Worm (Caenorhabditis elegans) whole organism, mixed stage, embryonic: Measurements from ENCODE around the gene T24C4.2.

Experiments
- M03D4.4 ChIP-seq: sonication (generic microtip); optimal IDR thresholded peaks from 2 replicates; lab custom pipeline; 2017; ENCODE audit warnings: mild to moderate bottlenecking, missing genetic modification characterization, missing compliant biosample characterization
- bed-3 ChIP-seq: fragments of 200-800 bp; sonication (Bioruptor generic); optimal IDR thresholded peaks from 3 replicates; lab custom pipeline; 2018; ENCODE audit warnings: mild to moderate bottlenecking, missing genetic modification characterization, moderate library complexity, missing compliant biosample characterization
- blmp-1 ChIP-seq: fragments of 150-350 bp; optimal IDR thresholded peaks from 2 replicates; lab custom pipeline; 2014; ENCODE audit warnings: missing biosample characterization, missing genetic modification characterization
- ceh-39 ChIP-seq: fragments of 150-350 bp; optimal IDR thresholded peaks from 2 replicates; lab custom pipeline; 2014; ENCODE audit warnings: missing biosample characterization, missing genetic modification characterization
- ceh-43 ChIP-seq: fragments of 200-800 bp; sonication (Bioruptor generic); optimal IDR thresholded peaks from 2 replicates; lab custom pipeline; 2018; ENCODE audit warnings: mild to moderate bottlenecking, missing genetic modification characterization, moderate library complexity, missing compliant biosample characterization
- ceh-83 ChIP-seq: fragments of 200-800 bp; sonication (Bioruptor generic); optimal IDR thresholded peaks from 2 replicates; lab custom pipeline; 2018; ENCODE audit warnings: mild to moderate bottlenecking, missing genetic modification characterization, missing compliant biosample characterization
- ces-1 ChIP-seq: fragments of 150-350 bp; optimal IDR thresholded peaks from 2 replicates; lab custom pipeline; 2014; ENCODE audit warnings: missing biosample characterization, missing genetic modification reagents, missing genetic modification characterization
- cnd-1 ChIP-seq: fragments of 200-800 bp; sonication (Bioruptor generic); optimal IDR thresholded peaks from 2 replicates; lab custom pipeline; 2018; ENCODE audit warnings: mild to moderate bottlenecking, missing genetic modification characterization, missing compliant biosample characterization
- drap-1 ChIP-seq: fragments of 200-800 bp; sonication (Bioruptor generic); optimal IDR thresholded peaks from 3 replicates; lab custom pipeline; 2018; ENCODE audit warnings: mild to moderate bottlenecking, missing genetic modification characterization, missing compliant biosample characterization
- elt-3 ChIP-seq: fragments of 150-350 bp; optimal IDR thresholded peaks from 2 replicates; lab custom pipeline; 2014; ENCODE audit warnings: missing biosample characterization, missing genetic modification characterization
- flh-1 ChIP-seq: fragments of 200-800 bp; sonication (Bioruptor generic); optimal IDR thresholded peaks from 2 replicates; lab custom pipeline; 2018; ENCODE audit warnings: mild to moderate bottlenecking, missing genetic modification characterization, moderate library complexity, missing compliant biosample characterization
- ham-2 ChIP-seq: fragments of 200-800 bp; sonication (Bioruptor generic); optimal IDR thresholded peaks from 2 replicates; lab custom pipeline; 2018; ENCODE audit warnings: mild to moderate bottlenecking, missing genetic modification characterization, missing compliant biosample characterization
- lin-13 ChIP-seq: fragments of 150-350 bp; optimal IDR thresholded peaks from 2 replicates; lab custom pipeline; 2014; ENCODE audit warnings: missing biosample characterization, missing genetic modification characterization
- lin-32 ChIP-seq: fragments of 200-800 bp; sonication (Bioruptor generic); optimal IDR thresholded peaks from 2 replicates; lab custom pipeline; 2018; ENCODE audit warnings: mild to moderate bottlenecking, missing genetic modification characterization, missing compliant biosample characterization
- lsy-2 ChIP-seq: fragments of 150-350 bp; optimal IDR thresholded peaks from 2 replicates; lab custom pipeline; 2014; ENCODE audit warnings: missing biosample characterization, missing genetic modification characterization
- mab-5 ChIP-seq: fragments of 150-350 bp; optimal IDR thresholded peaks from 2 replicates; lab custom pipeline; 2014; ENCODE audit warnings: missing biosample characterization, missing genetic modification characterization
- mep-1 ChIP-seq: fragments of 150-350 bp; optimal IDR thresholded peaks from 2 replicates; lab custom pipeline; 2017; ENCODE audit warnings: missing biosample characterization, missing genetic modification reagents, missing genetic modification characterization, inconsistent platforms
- mls-2 ChIP-seq: sonication (generic microtip); optimal IDR thresholded peaks from 2 replicates; lab custom pipeline; 2016; ENCODE audit warnings: mild to moderate bottlenecking, missing genetic modification characterization, moderate library complexity, missing compliant biosample characterization
- nhr-12 ChIP-seq: fragments of 150-350 bp; optimal IDR thresholded peaks from 2 replicates; lab custom pipeline; 2014; ENCODE audit warnings: missing biosample characterization, missing genetic modification characterization
- nhr-2 ChIP-seq: fragments of 150-350 bp; optimal IDR thresholded peaks from 2 replicates; lab custom pipeline; 2014; ENCODE audit warnings: missing biosample characterization, missing genetic modification characterization
- nhr-237 ChIP-seq: fragments of 150-350 bp; optimal IDR thresholded peaks from 2 replicates; lab custom pipeline; 2014; ENCODE audit warnings: missing biosample characterization, missing genetic modification characterization
- nhr-76 ChIP-seq: sonication (generic microtip); optimal IDR thresholded peaks from 2 replicates; lab custom pipeline; 2017; ENCODE audit warnings: missing biosample characterization, missing genetic modification characterization
- pha-4 ChIP-seq: fragments of 150-350 bp; optimal IDR thresholded peaks from 2 replicates; lab custom pipeline; 2018; ENCODE audit warnings: missing biosample characterization, missing genetic modification reagents, missing genetic modification characterization
- sem-2 ChIP-seq: fragments of 200-800 bp; sonication (Bioruptor generic); optimal IDR thresholded peaks from 2 replicates; lab custom pipeline; 2018; ENCODE audit warnings: mild to moderate bottlenecking, missing genetic modification characterization, missing compliant biosample characterization
- snpc-4 ChIP-seq: fragments of 150-350 bp; optimal IDR thresholded peaks from 2 replicates; lab custom pipeline; 2014; ENCODE audit warnings: missing biosample characterization, missing genetic modification characterization
- sptf-1 ChIP-seq: sonication (generic microtip); optimal IDR thresholded peaks from 2 replicates; lab custom pipeline; 2017; ENCODE audit warnings: mild to moderate bottlenecking, missing genetic modification characterization, moderate library complexity, missing compliant biosample characterization
- tbx-8 ChIP-seq: fragments of 200-800 bp; sonication (Bioruptor generic); optimal IDR thresholded peaks from 2 replicates; lab custom pipeline; 2018; ENCODE audit warnings: mild to moderate bottlenecking, missing genetic modification characterization, moderate library complexity, missing compliant biosample characterization
- unc-120 ChIP-seq: sonication (generic microtip); optimal IDR thresholded peaks from 2 replicates; lab custom pipeline; 2017; ENCODE audit warnings: missing genetic modification characterization, missing compliant biosample characterization; ENCODE audit not compliant: poor library complexity, severe bottlenecking
- unc-39 ChIP-seq: fragments of 150-350 bp; optimal IDR thresholded peaks from 2 replicates; lab custom pipeline; 2014; ENCODE audit warnings: missing biosample characterization, missing genetic modification characterization
- unc-62 ChIP-seq: fragments of 150-350 bp; optimal IDR thresholded peaks from 2 replicates; lab custom pipeline; 2014; ENCODE audit warnings: missing biosample characterization, missing genetic modification reagents, missing genetic modification characterization
- zip-8 ChIP-seq: fragments of 150-350 bp; optimal IDR thresholded peaks from 2 replicates; lab custom pipeline; 2014; ENCODE audit warnings: missing biosample characterization, missing genetic modification characterization
- ztf-11 ChIP-seq: fragments of 150-350 bp; optimal IDR thresholded peaks from 2 replicates; lab custom pipeline; 2014; ENCODE audit warnings: missing biosample characterization, missing genetic modification characterization

Gene T24C4.2

ce11 chrIII:839491-839890, 30.3 kb downstream of the T24C4.2 start, which contains the start of gene dos-3:
Gene dos-3, minus strand, starts transcription at chrIII:839591.
- no peak for TF ChIP-seq mls-2 (tag; lab: Kevin White, UChicago)
- no peak for TF ChIP-seq snpc-4
- no peak for TF ChIP-seq ceh-43
- no peak for TF ChIP-seq zip-8 (tag; lab: Kevin White, UChicago)
- TF ChIP-seq nhr-2 (tag; lab: Kevin White, UChicago), result no peak
- no peak for TF ChIP-seq bed-3 (GFP tag; lab: Kevin White, UChicago)
- TF ChIP-seq unc-120, result no peak
- no peak for TF ChIP-seq ham-2
- no peak for TF ChIP-seq lin-13
- no peak for TF ChIP-seq elt-3 (tag; lab: Kevin White, UChicago)
- TF ChIP-seq ztf-11, result no peak
- no peak for TF ChIP-seq mep-1
- no peak for TF ChIP-seq mab-5 (tag; lab: Kevin White, UChicago)

DNA sequence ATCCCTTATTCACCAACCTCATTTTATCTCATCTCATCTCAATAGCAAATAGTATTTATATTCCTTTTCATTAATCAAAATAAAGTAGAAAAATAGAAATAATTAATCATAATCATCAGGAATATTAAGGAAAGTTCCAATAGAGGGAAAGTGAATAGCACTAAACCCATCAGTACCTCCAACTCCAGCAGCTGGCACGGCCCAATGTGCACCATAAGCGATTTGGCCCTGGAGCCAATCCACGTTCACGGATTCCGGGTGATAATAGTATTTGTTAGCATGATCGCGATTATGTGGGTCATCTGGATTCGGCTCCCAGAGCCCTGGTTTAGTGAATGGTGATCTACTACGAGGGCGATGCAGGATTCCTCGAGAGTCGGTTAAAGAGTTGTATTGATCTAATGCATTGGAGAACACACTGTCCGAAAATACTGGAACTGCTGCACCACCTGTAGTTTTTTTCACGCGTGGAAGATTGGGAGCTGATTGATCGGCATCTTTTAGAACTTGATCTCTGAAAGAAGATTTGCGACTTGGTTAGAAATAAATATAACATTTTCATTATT, 34.0 kb downstream of the T24C4.2 start:
- TF ChIP-seq unc-62 (GFP tag; lab: Kevin White, UChicago), result peak; percentile 14
- TF ChIP-seq M03D4.4, result peak; percentile 57
- no peak for TF ChIP-seq mep-1
- peak; percentile 46 for TF ChIP-seq ces-1 (GFP tag; lab: Kevin White, UChicago)
- TF ChIP-seq cnd-1 (tag; lab: Kevin White, UChicago), result peak; percentile 40
- peak; percentile 64 for TF ChIP-seq ceh-83
- TF ChIP-seq bed-3 (GFP tag; lab: Kevin White, UChicago), result peak; percentile 38
- TF ChIP-seq ham-2, result peak; percentile 47
- peak; percentile 62 for TF ChIP-seq sem-2 (GFP tag; lab: Kevin White, UChicago)
- TF ChIP-seq lin-32 (GFP tag; lab: Kevin White, UChicago), result peak; percentile 3
- TF ChIP-seq unc-39 (tag; lab: Kevin White, UChicago), result peak; percentile 50
- peak; percentile 4 for TF ChIP-seq lsy-2 (tag; lab: Kevin White, UChicago)
- TF ChIP-seq nhr-237 (tag; lab: Kevin White, UChicago), result peak; percentile 60
- peak; percentile 79 for TF ChIP-seq mls-2 (tag; lab: Kevin White, UChicago)
- TF ChIP-seq elt-3 (tag; lab: Kevin White, UChicago), result peak; percentile 85
- TF ChIP-seq zip-8 (tag; lab: Kevin White, UChicago), result no peak
- peak; percentile 88 for TF ChIP-seq sptf-1 (tag; lab: Kevin White, UChicago)
- TF ChIP-seq drap-1 (GFP tag; lab: Kevin White, UChicago), result peak; percentile 76
- peak; percentile 66 for TF ChIP-seq tbx-8 (GFP tag; lab: Kevin White, UChicago)
- TF ChIP-seq flh-1 (GFP tag; lab: Kevin White, UChicago), result peak; percentile 69
- TF ChIP-seq nhr-12, result no peak
- TF ChIP-seq lin-13, result no peak
- TF ChIP-seq pha-4 (tag; lab: Kevin White, UChicago), result peak; percentile 20
- TF ChIP-seq nhr-2 (tag; lab: Kevin White, UChicago), result no peak
- TF ChIP-seq ceh-43, result peak; percentile 48
- peak; percentile 53 for TF ChIP-seq unc-120

- TF ChIP-seq nhr-76, result no peak
- no peak for TF ChIP-seq nhr-237 (tag; lab: Kevin White, UChicago)
- TF ChIP-seq ceh-39, result no peak
- no peak for TF ChIP-seq drap-1 (GFP tag; lab: Kevin White, UChicago)
- no peak for TF ChIP-seq mab-5 (tag; lab: Kevin White, UChicago)
- TF ChIP-seq unc-39 (tag; lab: Kevin White, UChicago), result no peak
- TF ChIP-seq flh-1 (GFP tag; lab: Kevin White, UChicago), result no peak
- TF ChIP-seq pha-4 (tag; lab: Kevin White, UChicago), result no peak
- no peak for TF ChIP-seq lin-13
- no peak for TF ChIP-seq lsy-2 (tag; lab: Kevin White, UChicago)
- TF ChIP-seq snpc-4, result no peak
- no peak for TF ChIP-seq elt-3 (tag; lab: Kevin White, UChicago)
- TF ChIP-seq tbx-8 (GFP tag; lab: Kevin White, UChicago), result no peak
- no peak for TF ChIP-seq unc-62 (GFP tag; lab: Kevin White, UChicago)
- no peak for TF ChIP-seq ztf-11
- TF ChIP-seq blmp-1 (tag; lab: Kevin White, UChicago), result no peak
- no peak for TF ChIP-seq mep-1
- no peak for TF ChIP-seq bed-3 (GFP tag; lab: Kevin White, UChicago)
- TF ChIP-seq unc-120, result no peak
- TF ChIP-seq, all 35 proteins: peak for 0
These were observed 34.6 kb downstream of the T24C4.2 start for ce11 chrIII:835208-835607.

- no peak for TF ChIP-seq M03D4.4
- TF ChIP-seq mep-1, result no peak
- TF ChIP-seq, all 35 proteins: peak for 0
These were observed 35.3 kb downstream of the T24C4.2 start for ce11 chrIII:834443-834815.
